Worm (Caenorhabditis elegans): ENCODE results near the gene F35E8.1.

The F35E8.1 gene

ce11 chrV:15879508-15879907 lies 25.9 kb downstream of the F35E8.1 start, which contains the start of gene nhr-84:
Gene nhr-84, minus strand, starts transcription at chrV:15879608.
- TF ChIP-seq unc-62 (GFP tag; optimal IDR thresholded peaks at IDR 0.05): no peak

- no peak for TF ChIP-seq unc-62 (GFP tag; optimal IDR thresholded peaks at IDR 0.05)
Observed at ce11 chrV:15876308-15876707, 29.1 kb downstream of the F35E8.1 start, which contains the start of gene nhr-102. Gene nhr-102, minus strand, starts transcription at chrV:15876408.

ce11 chrV:15873762-15874161 lies 31.7 kb downstream of the F35E8.1 start:
- no peak for TF ChIP-seq unc-62 (GFP tag; optimal IDR thresholded peaks at IDR 0.05)

- TF ChIP-seq unc-62 (GFP tag; optimal IDR thresholded peaks at IDR 0.05): no peak
Observed at ce11 chrV:15872273-15872672, 33.2 kb downstream of the F35E8.1 start, which contains the start of gene str-56. Gene str-56, plus strand, starts transcription at chrV:15872573.

- no peak for TF ChIP-seq unc-62 (GFP tag; optimal IDR thresholded peaks at IDR 0.05)
Observed at ce11 chrV:15870356-15870755, 35.1 kb downstream of the F35E8.1 start, which contains the start of gene str-57. Gene str-57, plus strand, starts transcription at chrV:15870656.

ce11 chrV:15867373-15867772 lies 38.1 kb downstream of the F35E8.1 start, which contains the start of gene fbxa-197:
Gene fbxa-197, plus strand, starts transcription at chrV:15867673.
- TF ChIP-seq unc-62 (GFP tag; optimal IDR thresholded peaks at IDR 0.05): no peak

ce11 chrV:15865839-15866238 lies 39.6 kb downstream of the F35E8.1 start, which contains the start of gene srh-293:
Gene srh-293, plus strand, starts transcription at chrV:15866139.
- TF ChIP-seq unc-62 (GFP tag; optimal IDR thresholded peaks at IDR 0.05): no peak

- TF ChIP-seq unc-62 (GFP tag; optimal IDR thresholded peaks at IDR 0.05): no peak
Observed at ce11 chrV:15863042-15863441, 42.4 kb downstream of the F35E8.1 start, which contains the start of gene srh-299. Gene srh-299, plus strand, starts transcription at chrV:15863342.

ce11 chrV:15862599-15862998 lies 42.8 kb downstream of the F35E8.1 start, which contains the start of gene srz-12:
Gene srz-12, minus strand, starts transcription at chrV:15862699.
- TF ChIP-seq unc-62 (GFP tag; optimal IDR thresholded peaks at IDR 0.05): no peak

ce11 chrV:15858292-15858691 lies 47.1 kb downstream of the F35E8.1 start, which contains the start of gene srh-148:
Gene srh-148, minus strand, starts transcription at chrV:15858392.
- no peak for TF ChIP-seq unc-62 (GFP tag; optimal IDR thresholded peaks at IDR 0.05)

Measured in whole organism, dauer.